Worm (Caenorhabditis elegans): Measurements from ENCODE around the gene gei-13.

gei-13 gene

ce11 chrIII:9666239-9666638 lies 29.3 kb upstream of the gei-13 start:
- TF ChIP-seq egl-27 (tag; optimal IDR thresholded peaks at IDR 0.05) (no peak), nhr-19 (GFP tag; conservative IDR thresholded peaks at IDR 0.05) (peak; percentile 59), lin-14 (GFP tag; optimal IDR thresholded peaks at IDR 0.05) (peak; percentile 38), dpl-1 (GFP tag; optimal IDR thresholded peaks at IDR 0.05) (peak in 1 of 3 experiments; percentile 22), lin-35 (GFP tag; optimal IDR thresholded peaks at IDR 0.05) (peak in 1 of 2 experiments; percentile 72), sox-4 (tag; optimal IDR thresholded peaks at IDR 0.05) (no peak), nhr-90 (tag; optimal IDR thresholded peaks at IDR 0.05; ENCODE audit: poor library complexity) (peak; percentile 47), C34B4.2 (tag; optimal IDR thresholded peaks at IDR 0.05) (no peak), snu-23 (GFP tag; optimal IDR thresholded peaks at IDR 0.05) (peak; percentile 44), xbp-1 (tag; optimal IDR thresholded peaks at IDR 0.05) (peak; percentile 14), mef-2 (tag; optimal IDR thresholded peaks at IDR 0.05) (no peak), lin-13 (GFP tag; optimal IDR thresholded peaks at IDR 0.05) (peak; percentile 55), nhr-71 (tag; optimal IDR thresholded peaks at IDR 0.05) (peak; percentile 68), efl-1 (optimal IDR thresholded peaks at IDR 0.05) (peak; percentile 10), efl-1 (GFP tag; optimal IDR thresholded peaks at IDR 0.05 in 1 of 2) (peak in 1 of 2 experiments; percentile 95), ceh-90 (tag; optimal IDR thresholded peaks at IDR 0.05) (no peak), elt-2 (tag; optimal IDR thresholded peaks at IDR 0.05) (peak; percentile 41), sptf-1 (tag; optimal IDR thresholded peaks at IDR 0.05) (no peak), lsy-2 (tag; optimal IDR thresholded peaks at IDR 0.05) (peak in 1 of 2 experiments; percentile 54), nhr-85 (tag) (peak; percentile 95), rnt-1 (tag; optimal IDR thresholded peaks at IDR 0.05) (peak; percentile 32), mep-1 (tag; optimal IDR thresholded peaks at IDR 0.05) (peak; percentile 46), grh-1 (GFP tag; IDR thresholded peaks at IDR 0.05) (peak; percentile 54), nhr-20 (tag; optimal IDR thresholded peaks at IDR 0.05) (peak; percentile 76), mdl-1 (tag; optimal IDR thresholded peaks at IDR 0.05) (peak in 1 of 2 experiments; percentile 56), nhr-47 (tag; optimal IDR thresholded peaks at IDR 0.05) (peak; percentile 31), elt-3 (tag; optimal IDR thresholded peaks at IDR 0.05) (peak in 1 of 6 experiments; percentile 29)

ce11 chrIII:9665490-9666179 lies 28.7 kb upstream of the gei-13 start:
- TF ChIP-seq blmp-1 (tag; optimal IDR thresholded peaks at IDR 0.05) = peak; percentile 75
- TF ChIP-seq ama-1 (optimal IDR thresholded peaks at IDR 0.05) = no peak
- peak; percentile 20 for TF ChIP-seq rnt-1 (tag; optimal IDR thresholded peaks at IDR 0.05)
- TF ChIP-seq vab-15 (tag; optimal IDR thresholded peaks at IDR 0.05) = no peak
- peak; percentile 26 for TF ChIP-seq skn-1 (tag; optimal IDR thresholded peaks at IDR 0.05)
- peak; percentile 20 for TF ChIP-seq nhr-47 (tag; optimal IDR thresholded peaks at IDR 0.05)
- TF ChIP-seq xbp-1 (tag; optimal IDR thresholded peaks at IDR 0.05) = no peak
- peak; percentile 27 to 39 for TF ChIP-seq efl-1 (optimal IDR thresholded peaks at IDR 0.05)
- TF ChIP-seq efl-1 (GFP tag; optimal IDR thresholded peaks at IDR 0.05 in 1 of 2) = peak in 1 of 2 experiments; percentile 92
- TF ChIP-seq unc-98 (GFP tag; IDR thresholded peaks at IDR 0.05) = no peak
- peak; percentile 91 for TF ChIP-seq lin-14 (GFP tag; optimal IDR thresholded peaks at IDR 0.05)
- peak; percentile 6 for TF ChIP-seq dsc-1 (tag; optimal IDR thresholded peaks at IDR 0.05)
- peak in 2 of 3 experiments; percentile 34 for TF ChIP-seq ceh-82 (tag; optimal IDR thresholded peaks at IDR 0.05)
- peak in 3 of 6 experiments; percentile 0 to 19 (median 15) for TF ChIP-seq elt-3 (tag; optimal IDR thresholded peaks at IDR 0.05)
- TF ChIP-seq fkh-10 (GFP tag; optimal IDR thresholded peaks at IDR 0.05) = peak; percentile 28
- peak; percentile 18 to 56 for TF ChIP-seq lin-35 (GFP tag; optimal IDR thresholded peaks at IDR 0.05)
- 0 out of 2 replicates have a peak, but pooled peaks have one; percentile 7 for TF ChIP-seq nhr-19 (GFP tag; conservative IDR thresholded peaks at IDR 0.05)
- peak; percentile 7 for TF ChIP-seq C16A3.4 (tag; optimal IDR thresholded peaks at IDR 0.05)
- TF ChIP-seq nhr-77 (tag; optimal IDR thresholded peaks at IDR 0.05) = peak; percentile 40
- TF ChIP-seq tbx-2 (tag; optimal IDR thresholded peaks at IDR 0.05) = peak; percentile 26
- TF ChIP-seq nhr-71 (tag; optimal IDR thresholded peaks at IDR 0.05) = peak; percentile 69
- peak; percentile 74 for TF ChIP-seq nhr-20 (tag; optimal IDR thresholded peaks at IDR 0.05)
- peak; percentile 11 to 76 for TF ChIP-seq lsy-2 (tag; optimal IDR thresholded peaks at IDR 0.05)
- TF ChIP-seq fkh-8 (tag; optimal IDR thresholded peaks at IDR 0.05) = peak; percentile 30
- peak; percentile 72 for TF ChIP-seq nhr-85 (tag)
- TF ChIP-seq efl-3 (GFP tag; optimal IDR thresholded peaks at IDR 0.05) = no peak
- peak; percentile 67 for TF ChIP-seq snu-23 (GFP tag; optimal IDR thresholded peaks at IDR 0.05)
- no peak for TF ChIP-seq pag-3 (tag; optimal IDR thresholded peaks at IDR 0.05; ENCODE audit: borderline replicate concordance, insufficient read depth)
- peak; percentile 26 for TF ChIP-seq swsn-7 (tag; optimal IDR thresholded peaks at IDR 0.05)
- TF ChIP-seq elt-2 (tag; optimal IDR thresholded peaks at IDR 0.05) = peak; percentile 53
- TF ChIP-seq dpl-1 (GFP tag; optimal IDR thresholded peaks at IDR 0.05) = peak; percentile 1 to 18 (median 7)
- TF ChIP-seq hpl-2 (GFP tag; optimal IDR thresholded peaks at IDR 0.05) = no peak
- TF ChIP-seq fos-1 (tag; optimal IDR thresholded peaks at IDR 0.05) = peak; percentile 42
- TF ChIP-seq nhr-11 (tag; optimal IDR thresholded peaks at IDR 0.05) = peak; percentile 38
- peak; percentile 37 for TF ChIP-seq unc-86 (tag; optimal IDR thresholded peaks at IDR 0.05)
- peak; percentile 57 for TF ChIP-seq mep-1 (tag; optimal IDR thresholded peaks at IDR 0.05)
- TF ChIP-seq jun-1 (tag; optimal IDR thresholded peaks at IDR 0.05) = no peak
